Fruit fly (Drosophila melanogaster): ENCODE data around the gene CG12206.

- TF ChIP-seq EcR (GFP tag; optimal IDR thresholded peaks at IDR 0.05) (no peak), rn (GFP tag; IDR thresholded peaks at IDR 0.05) (0 out of 2 replicates have a peak, but pooled peaks have one; percentile 25), CG10348 (GFP tag; IDR thresholded peaks at IDR 0.05) (no peak), CG17806 (tag; optimal IDR thresholded peaks at IDR 0.05) (peak; percentile 41), CG34367 (tag; optimal IDR thresholded peaks at IDR 0.05) (peak; percentile 2), CG32121 (GFP tag; IDR thresholded peaks at IDR 0.05) (peak; percentile 23; the same call in 1 of the 2 replicates), Pif1A (GFP tag; optimal IDR thresholded peaks at IDR 0.05) (peak; percentile 62), CG12605 (GFP tag; IDR thresholded peaks at IDR 0.05) (peak; percentile 15; the same call in 1 of the 2 replicates), Pif1B (GFP tag; optimal IDR thresholded peaks at IDR 0.05) (peak; percentile 45), CG9948 (tag; optimal IDR thresholded peaks at IDR 0.05) (peak; percentile 40), CG14655 (GFP tag; optimal IDR thresholded peaks at IDR 0.05) (peak; percentile 59), Snoo (tag; optimal IDR thresholded peaks at IDR 0.05) (peak; percentile 14), CG15710 (tag; optimal IDR thresholded peaks at IDR 0.05) (peak; percentile 29)
Observed at dm6 chrX:3424963-3425362, 49.4 kb downstream of the CG12206 start.
